Fruit fly (Drosophila melanogaster) whole organism, embryonic: ENCODE data around the gene Sap30.

Experiments used
- CG1792 ChIP-seq: fragments of 200-800 bp; sonication (Bioruptor generic); optimal IDR thresholded peaks from 2 replicates; lab custom pipeline; 2016; ENCODE audit warnings: missing biosample characterization, missing genetic modification characterization
- dpn ChIP-seq, 2 experiments: fragments of 200-800 bp; sonication (Bioruptor generic); optimal IDR thresholded peaks; 3 replicates each; lab custom pipeline; 2016; ENCODE audit warnings: missing biosample characterization in 2 of 2, missing genetic modification characterization in 2 of 2
- lilli ChIP-seq: fragments of 200-800 bp; sonication (Bioruptor generic); optimal IDR thresholded peaks from 3 replicates; lab custom pipeline; 2016; ENCODE audit warnings: missing biosample characterization, missing genetic modification characterization
- tin ChIP-seq: fragments of 200-800 bp; sonication (Bioruptor generic); optimal IDR thresholded peaks from 3 replicates; lab custom pipeline; 2016; ENCODE audit warnings: missing biosample characterization, missing genetic modification characterization

dm6 chrX:16814351-16814750 is 27.3 kb downstream of the Sap30 start:
- no peak for TF ChIP-seq lilli (GFP tag; lab: Kevin White, UChicago)
- no peak for TF ChIP-seq tin (GFP tag; lab: Kevin White, UChicago)
- TF ChIP-seq dpn (GFP tag; optimal IDR thresholded peaks at IDR 0.05; lab: Kevin White, UChicago) = no peak
- TF ChIP-seq CG1792 (GFP tag; lab: Kevin White, UChicago) = no peak
